Fruit fly (Drosophila melanogaster): Measurements from ENCODE around the gene SkpA.
A peak's percentile ranks its signal among the peaks of the same experiment; 100 is the strongest.

The SkpA gene

DNA sequence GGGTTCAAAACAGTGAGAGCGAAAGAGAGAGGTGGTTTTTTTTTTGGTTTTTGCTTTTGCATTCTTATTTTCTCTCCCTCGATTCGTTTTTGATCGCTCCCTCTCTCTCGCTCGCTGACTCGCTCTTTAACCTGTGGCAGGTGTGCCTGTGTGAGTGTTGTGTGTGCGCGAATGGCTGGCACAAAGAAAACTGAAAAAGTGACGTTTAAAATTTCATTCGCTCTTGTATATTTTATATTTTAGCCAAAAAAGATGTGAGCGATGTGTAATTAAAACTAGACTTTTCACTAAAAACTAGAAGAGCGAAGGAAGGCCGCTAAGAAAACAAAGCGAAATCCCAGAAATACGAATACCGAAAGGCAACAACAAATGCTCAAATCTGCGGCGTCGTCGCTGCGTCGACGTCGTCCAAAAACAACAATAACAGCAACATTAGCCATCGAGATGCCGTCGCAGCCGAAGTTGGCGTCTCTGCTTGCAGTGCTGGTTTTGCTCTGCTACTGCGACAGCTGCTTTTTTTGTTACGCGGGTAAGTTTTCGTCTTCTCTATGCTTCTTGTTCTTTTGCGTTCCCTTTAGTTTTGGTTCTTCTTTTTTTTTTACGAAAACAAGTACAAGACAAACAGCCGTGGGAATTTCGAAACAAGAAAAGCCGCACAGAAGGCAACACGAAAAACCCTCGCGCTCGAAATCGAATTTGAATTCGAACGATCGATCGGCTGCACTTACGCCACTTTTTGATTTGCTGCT is 31.6 kb downstream of the SkpA start:
- TF ChIP-seq EcR (GFP tag; optimal IDR thresholded peaks at IDR 0.05) (no peak), Dll (optimal IDR thresholded peaks at IDR 0.05) (no peak), CG8478 (optimal IDR thresholded peaks at IDR 0.05) (no peak), usp (GFP tag; optimal IDR thresholded peaks at IDR 0.05) (no peak)

DNA sequence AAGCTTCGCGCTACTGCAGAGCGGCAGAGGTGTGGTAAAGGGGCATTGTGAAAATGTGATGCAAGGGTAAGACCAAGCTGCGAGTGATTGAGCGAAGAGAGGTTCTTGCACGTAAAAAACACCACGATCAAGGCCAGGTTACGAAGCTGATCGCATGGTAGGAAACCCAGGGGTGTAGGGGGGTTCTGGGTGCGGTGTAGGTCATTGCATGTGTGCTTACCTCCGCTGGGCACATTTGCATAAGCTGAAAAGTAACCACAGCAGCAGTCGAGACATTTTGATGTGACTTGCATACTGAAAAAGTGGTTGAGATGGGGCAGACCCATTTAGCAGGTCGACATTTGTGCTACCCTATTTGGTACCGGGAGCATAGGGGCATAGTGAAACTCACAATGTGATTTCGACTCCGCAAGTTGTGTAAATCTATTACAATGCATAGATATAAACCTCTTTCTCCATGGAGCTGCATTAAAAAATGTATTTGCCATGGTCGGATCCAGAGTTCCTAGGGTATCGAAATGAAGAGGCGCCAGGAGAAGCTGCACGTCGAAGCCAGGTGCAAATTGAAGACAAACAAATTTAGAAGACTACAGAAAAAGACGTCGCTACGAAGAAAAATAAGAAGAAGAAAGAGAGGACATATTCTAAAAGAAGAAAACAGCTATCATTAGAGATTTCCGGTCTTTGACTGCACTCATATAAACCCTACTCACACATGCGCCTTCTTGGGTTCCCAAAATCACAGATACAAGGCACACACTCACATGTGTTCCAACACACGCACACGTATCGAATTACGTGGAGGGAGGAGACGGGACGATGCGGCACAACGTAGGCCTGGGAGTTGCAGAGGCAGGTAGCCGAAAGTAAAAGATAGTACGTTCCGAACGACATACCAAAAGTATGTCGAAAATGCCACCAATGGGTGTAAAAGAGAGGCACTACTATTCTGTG is 37.2 kb downstream of the SkpA start:
- TF ChIP-seq pan (optimal IDR thresholded peaks at IDR 0.05) (peak; percentile 24), CG8478 (optimal IDR thresholded peaks at IDR 0.05) (no peak), Dll (optimal IDR thresholded peaks at IDR 0.05) (no peak), usp (GFP tag; optimal IDR thresholded peaks at IDR 0.05) (no peak), EcR (GFP tag; optimal IDR thresholded peaks at IDR 0.05) (peak in 1 of 2 experiments; percentile 50), psq (optimal IDR thresholded peaks at IDR 0.05) (no peak)

DNA sequence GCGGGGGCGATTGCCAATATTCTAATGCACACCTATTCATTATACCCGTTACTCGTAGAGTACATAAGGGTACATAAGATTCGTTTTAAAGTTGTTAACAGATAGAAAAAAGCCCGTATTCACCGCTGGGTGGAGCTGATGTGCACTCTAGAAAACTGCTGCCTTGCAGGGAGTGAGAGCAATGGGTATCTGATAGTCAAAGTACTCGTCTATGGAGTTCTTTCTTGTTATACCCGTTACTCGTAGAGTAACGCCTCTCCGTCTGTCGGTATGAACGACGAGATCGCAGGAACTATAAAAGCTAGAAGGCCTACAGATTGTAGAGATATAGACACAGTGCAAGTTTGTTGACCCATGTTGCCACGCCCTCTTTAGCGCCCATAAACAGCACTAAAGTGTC is 38.0 kb downstream of the SkpA start:
- TF ChIP-seq Dll (optimal IDR thresholded peaks at IDR 0.05) (no peak), EcR (GFP tag; optimal IDR thresholded peaks at IDR 0.05) (no peak), usp (GFP tag; optimal IDR thresholded peaks at IDR 0.05) (no peak), CG8478 (optimal IDR thresholded peaks at IDR 0.05) (no peak), pan (optimal IDR thresholded peaks at IDR 0.05) (no peak), psq (optimal IDR thresholded peaks at IDR 0.05) (no peak)

DNA sequence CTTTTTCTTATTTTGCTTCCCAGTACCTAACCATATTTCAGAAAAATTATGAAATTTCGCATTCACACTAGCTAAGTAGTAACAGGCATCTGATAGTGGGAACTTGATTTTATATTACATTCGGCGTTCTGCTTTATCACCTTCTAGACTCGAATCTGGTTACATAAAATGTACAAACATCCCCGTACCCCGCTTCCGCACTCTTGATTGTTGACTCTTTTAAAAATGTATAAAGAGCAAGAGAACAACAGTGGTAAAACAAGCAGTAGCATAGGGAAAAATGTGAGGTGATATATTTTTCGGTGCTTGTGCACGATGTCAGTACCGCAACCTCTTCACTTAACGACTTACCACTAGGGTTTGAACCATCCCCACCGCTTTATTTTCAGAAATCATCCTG is 38.4 kb downstream of the SkpA start:
- TF ChIP-seq pan (optimal IDR thresholded peaks at IDR 0.05), result no peak
- no peak for TF ChIP-seq Dll (optimal IDR thresholded peaks at IDR 0.05)
- TF ChIP-seq EcR (GFP tag; optimal IDR thresholded peaks at IDR 0.05), result no peak
- no peak for TF ChIP-seq psq (optimal IDR thresholded peaks at IDR 0.05)
- TF ChIP-seq usp (GFP tag; optimal IDR thresholded peaks at IDR 0.05), result no peak
- no peak for TF ChIP-seq CG8478 (optimal IDR thresholded peaks at IDR 0.05)

DNA sequence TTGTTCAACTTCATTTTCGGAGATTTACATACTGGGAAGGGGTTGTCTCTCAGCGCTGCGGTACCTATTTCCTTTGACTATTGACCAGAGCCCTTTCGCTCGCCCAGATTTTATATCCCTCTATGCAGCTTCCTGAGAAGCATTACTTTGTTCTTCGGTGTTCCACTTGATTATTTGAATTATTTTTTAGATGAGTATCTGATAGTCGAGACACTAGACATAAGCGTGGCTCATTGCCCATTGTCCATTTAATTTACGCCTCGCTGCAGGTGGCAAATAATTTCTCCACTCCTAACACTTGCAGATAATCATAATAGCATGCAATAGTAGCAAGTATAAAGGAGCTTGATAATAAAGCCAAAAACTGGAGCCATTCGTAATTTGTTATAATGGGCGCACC is 38.9 kb downstream of the SkpA start:
- TF ChIP-seq usp (GFP tag; optimal IDR thresholded peaks at IDR 0.05) (no peak), EcR (GFP tag; optimal IDR thresholded peaks at IDR 0.05) (no peak), Dll (optimal IDR thresholded peaks at IDR 0.05) (no peak), pan (optimal IDR thresholded peaks at IDR 0.05) (no peak), psq (optimal IDR thresholded peaks at IDR 0.05) (no peak), CG8478 (optimal IDR thresholded peaks at IDR 0.05) (no peak)

DNA sequence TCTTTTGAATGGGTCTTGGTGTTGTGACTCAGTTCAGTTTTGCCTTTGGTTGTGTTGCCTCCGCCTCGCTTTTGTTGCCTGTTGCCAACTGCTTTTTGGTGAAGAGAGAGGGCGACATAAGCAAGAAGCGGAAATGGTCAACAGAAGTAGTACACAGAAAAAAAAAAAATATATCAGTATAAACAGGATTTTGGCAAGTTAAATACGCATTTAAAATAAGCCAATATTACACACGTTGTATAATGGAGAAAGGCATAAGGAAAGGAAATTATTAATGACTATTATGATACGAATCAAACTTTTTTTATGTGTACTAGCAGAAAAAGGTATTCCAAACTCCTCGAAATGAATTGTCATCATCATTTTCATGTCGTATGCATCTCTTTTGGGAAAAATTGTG is 40.1 kb downstream of the SkpA start:
- TF ChIP-seq pan (optimal IDR thresholded peaks at IDR 0.05), result no peak
- TF ChIP-seq psq (optimal IDR thresholded peaks at IDR 0.05), result no peak
- TF ChIP-seq EcR (GFP tag; optimal IDR thresholded peaks at IDR 0.05), result no peak
- no peak for TF ChIP-seq CG8478 (optimal IDR thresholded peaks at IDR 0.05)
- TF ChIP-seq Dll (optimal IDR thresholded peaks at IDR 0.05), result no peak
- TF ChIP-seq usp (GFP tag; optimal IDR thresholded peaks at IDR 0.05), result no peak

DNA sequence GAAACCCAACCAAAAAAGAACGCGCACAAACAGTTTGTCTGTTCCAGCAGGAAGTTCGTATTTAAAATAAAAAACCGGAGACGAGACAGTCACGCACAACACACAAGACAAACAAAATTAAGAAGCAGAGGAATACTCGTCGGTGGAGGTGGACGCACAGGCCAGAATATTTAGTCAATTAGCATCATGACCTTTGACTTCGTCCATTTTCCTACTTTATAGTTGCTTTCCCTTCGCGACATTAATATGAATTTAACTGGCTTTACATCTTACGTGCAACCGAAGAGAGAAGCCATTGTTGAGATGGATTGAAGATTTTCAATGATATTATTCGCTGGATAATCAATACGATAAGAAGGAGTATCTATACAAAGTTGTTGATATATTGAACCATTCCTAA is 46.6 kb downstream of the SkpA start:
- no peak for TF ChIP-seq psq (optimal IDR thresholded peaks at IDR 0.05)
- no peak for TF ChIP-seq EcR (GFP tag; optimal IDR thresholded peaks at IDR 0.05)
- TF ChIP-seq usp (GFP tag; optimal IDR thresholded peaks at IDR 0.05), result no peak
- no peak for TF ChIP-seq pan (optimal IDR thresholded peaks at IDR 0.05)
- TF ChIP-seq CG8478 (optimal IDR thresholded peaks at IDR 0.05), result no peak
- TF ChIP-seq Dll (optimal IDR thresholded peaks at IDR 0.05), result no peak
